Worm (Caenorhabditis elegans) whole organism, L1 larva: Measurements from ENCODE around the gene prp-3.

ENCODE experiments used
- C04F5.9 ChIP-seq: sonication (generic microtip); optimal IDR thresholded peaks from 2 replicates; lab custom pipeline; 2016; ENCODE audit warnings: missing genetic modification characterization, missing compliant biosample characterization
- C16A3.4 ChIP-seq: fragments of 150-350 bp; optimal IDR thresholded peaks from 2 replicates; lab custom pipeline; 2014; ENCODE audit warnings: missing biosample characterization, missing genetic modification characterization
- Y116A8C.19 ChIP-seq: sonication (generic microtip); optimal IDR thresholded peaks from 2 replicates; lab custom pipeline; 2016; ENCODE audit warnings: missing compliant biosample characterization, missing genetic modification characterization, borderline replicate concordance
- alr-1 ChIP-seq: fragments of 200-800 bp; sonication (Bioruptor generic); optimal IDR thresholded peaks from 2 replicates; lab custom pipeline; 2018; ENCODE audit warnings: borderline replicate concordance, mild to moderate bottlenecking, missing genetic modification characterization, missing compliant biosample characterization
- aly-2 ChIP-seq: fragments of 150-350 bp; optimal IDR thresholded peaks from 2 replicates; lab custom pipeline; 2014; ENCODE audit warnings: missing biosample characterization, missing genetic modification characterization
- ama-1 ChIP-seq: fragments of 150-350 bp; optimal IDR thresholded peaks from 2 replicates; lab custom pipeline; 2014
- ceh-63 ChIP-seq: fragments of 200-800 bp; sonication (Bioruptor generic); optimal IDR thresholded peaks from 2 replicates; lab custom pipeline; 2018; ENCODE audit warnings: mild to moderate bottlenecking, missing genetic modification characterization, missing compliant biosample characterization
- ceh-90 ChIP-seq: sonication (generic microtip); optimal IDR thresholded peaks from 2 replicates; lab custom pipeline; 2016; ENCODE audit warnings: missing genetic modification characterization, missing compliant biosample characterization
- dpl-1 ChIP-seq, 3 experiments: fragments of 150-350 bp in 2 of 3; sonication (generic microtip) in 1 of 3; optimal IDR thresholded peaks; 2 replicates each; lab custom pipeline; 2014 to 2017; ENCODE audit warnings: missing biosample characterization in 3 of 3, missing genetic modification characterization in 3 of 3, missing genetic modification reagents in 3 of 3
- dsc-1 ChIP-seq: sonication (generic microtip); optimal IDR thresholded peaks from 2 replicates; lab custom pipeline; 2016; ENCODE audit warnings: mild to moderate bottlenecking, missing genetic modification characterization, missing compliant biosample characterization
- efl-1 ChIP-seq, 4 experiments: fragments of 150-350 bp; optimal IDR thresholded peaks in 3 of 4; peaks in 1 of 4; 1 replicate in 1 of 4; 2 replicates in 3 of 4; lab custom pipeline; 2014; ENCODE audit warnings: missing biosample characterization in 2 of 4, missing genetic modification characterization in 2 of 4, missing genetic modification reagents in 2 of 4
- egl-27 ChIP-seq, 2 experiments: fragments of 150-350 bp in 1 of 2; sonication (generic microtip); optimal IDR thresholded peaks; 3 replicates each; lab custom pipeline; 2017 to 2018; ENCODE audit warnings: missing biosample characterization in 2 of 2, missing genetic modification characterization in 2 of 2, missing genetic modification reagents in 2 of 2
- elt-2 ChIP-seq: sonication (generic microtip); optimal IDR thresholded peaks from 2 replicates; lab custom pipeline; 2016; ENCODE audit warnings: missing genetic modification characterization, mild to moderate bottlenecking, inconsistent platforms, missing compliant biosample characterization, missing genetic modification reagents
- elt-3 ChIP-seq, 6 experiments: fragments of 150-350 bp in 1 of 6; sonication (generic microtip); optimal IDR thresholded peaks; 2 replicates each; lab custom pipeline; 2017 to 2018; ENCODE audit warnings: missing biosample characterization in 6 of 6, missing genetic modification characterization in 6 of 6, inconsistent platforms in 1 of 6
- ets-5 ChIP-seq: fragments of 200-800 bp; sonication (Bioruptor generic); IDR thresholded peaks from 2 replicates; pipeline ENCODE4 v1.3.6; 2022; ENCODE audit warnings: missing genetic modification characterization, missing compliant biosample characterization
- fkh-10 ChIP-seq: sonication (generic microtip); optimal IDR thresholded peaks from 2 replicates; lab custom pipeline; 2017; ENCODE audit warnings: missing biosample characterization, missing genetic modification reagents, missing genetic modification characterization
- fkh-4 ChIP-seq: sonication (generic microtip); optimal IDR thresholded peaks from 2 replicates; lab custom pipeline; 2016; ENCODE audit warnings: missing compliant biosample characterization, missing genetic modification characterization, borderline replicate concordance
- grh-1 ChIP-seq: fragments of 200-800 bp; sonication (Bioruptor generic); IDR thresholded peaks from 2 replicates; pipeline ENCODE4 v1.3.6; 2022; ENCODE audit warnings: missing genetic modification reagents, missing genetic modification characterization, missing compliant biosample characterization
- hlh-17 ChIP-seq: fragments of 200-800 bp; sonication (Bioruptor generic); optimal IDR thresholded peaks from 2 replicates; lab custom pipeline; 2018; ENCODE audit warnings: missing genetic modification characterization, mild to moderate bottlenecking, missing compliant biosample characterization, moderate library complexity, borderline replicate concordance
- hlh-4 ChIP-seq: sonication (generic microtip); optimal IDR thresholded peaks from 2 replicates; lab custom pipeline; 2016; ENCODE audit warnings: mild to moderate bottlenecking, missing genetic modification characterization, missing compliant biosample characterization
- hpl-2 ChIP-seq: fragments of 150-350 bp; optimal IDR thresholded peaks from 2 replicates; lab custom pipeline; 2014; ENCODE audit warnings: missing biosample characterization, missing genetic modification reagents, missing genetic modification characterization
- irx-1 ChIP-seq: sonication (generic microtip); optimal IDR thresholded peaks from 2 replicates; lab custom pipeline; 2016; ENCODE audit warnings: missing genetic modification characterization, missing compliant biosample characterization
- lin-13 ChIP-seq: fragments of 150-350 bp; optimal IDR thresholded peaks from 2 replicates; lab custom pipeline; 2014; ENCODE audit warnings: missing biosample characterization, missing genetic modification reagents, missing genetic modification characterization
- lir-3 ChIP-seq: sonication (generic microtip); optimal IDR thresholded peaks from 2 replicates; lab custom pipeline; 2016; ENCODE audit warnings: mild to moderate bottlenecking, missing genetic modification characterization, moderate library complexity, missing compliant biosample characterization; ENCODE audit not compliant: poor library complexity
- lsy-2 ChIP-seq, 2 experiments: fragments of 150-350 bp; optimal IDR thresholded peaks; 2 replicates each; lab custom pipeline; 2014; ENCODE audit warnings: missing biosample characterization in 2 of 2, missing genetic modification characterization in 2 of 2
- mab-9 ChIP-seq: fragments of 200-800 bp; sonication (Bioruptor generic); IDR thresholded peaks from 2 replicates; pipeline ENCODE4 v1.3.6; 2022; ENCODE audit warnings: missing genetic modification reagents, missing genetic modification characterization, missing compliant biosample characterization
- mdl-1 ChIP-seq, 2 experiments: fragments of 150-350 bp; optimal IDR thresholded peaks; 2 replicates each; lab custom pipeline; 2014 to 2017; ENCODE audit warnings: missing biosample characterization in 2 of 2, missing genetic modification characterization in 2 of 2, inconsistent platforms in 1 of 2
- mef-2 ChIP-seq: fragments of 150-350 bp; optimal IDR thresholded peaks from 2 replicates; lab custom pipeline; 2014; ENCODE audit warnings: missing biosample characterization, missing genetic modification characterization
- mep-1 ChIP-seq: fragments of 150-350 bp; optimal IDR thresholded peaks from 2 replicates; lab custom pipeline; 2014; ENCODE audit warnings: missing biosample characterization, missing genetic modification characterization
- nhr-11 ChIP-seq: fragments of 150-350 bp; optimal IDR thresholded peaks from 2 replicates; lab custom pipeline; 2014; ENCODE audit warnings: missing biosample characterization, missing genetic modification characterization
- nhr-12 ChIP-seq: sonication (generic microtip); optimal IDR thresholded peaks from 2 replicates; lab custom pipeline; 2017; ENCODE audit warnings: missing biosample characterization, missing genetic modification characterization
- nhr-20 ChIP-seq: sonication (generic microtip); optimal IDR thresholded peaks from 2 replicates; lab custom pipeline; 2016; ENCODE audit warnings: mild to moderate bottlenecking, missing genetic modification characterization, missing compliant biosample characterization
- nhr-237 ChIP-seq: fragments of 150-350 bp; optimal IDR thresholded peaks from 2 replicates; lab custom pipeline; 2014; ENCODE audit warnings: missing biosample characterization, missing genetic modification characterization
- nhr-28 ChIP-seq: fragments of 150-350 bp; optimal IDR thresholded peaks from 2 replicates; lab custom pipeline; 2014; ENCODE audit warnings: missing biosample characterization, missing genetic modification characterization
- nhr-71 ChIP-seq: sonication (generic microtip); optimal IDR thresholded peaks from 2 replicates; lab custom pipeline; 2016; ENCODE audit warnings: mild to moderate bottlenecking, missing genetic modification characterization, moderate library complexity, missing compliant biosample characterization
- nhr-76 ChIP-seq: sonication (generic microtip); optimal IDR thresholded peaks from 2 replicates; lab custom pipeline; 2017; ENCODE audit warnings: missing biosample characterization, missing genetic modification characterization
- nhr-77 ChIP-seq: fragments of 150-350 bp; optimal IDR thresholded peaks from 2 replicates; lab custom pipeline; 2014; ENCODE audit warnings: missing biosample characterization, missing genetic modification characterization
- nhr-85 ChIP-seq: sonication (generic microtip); peaks from one replicate; lab custom pipeline; 2016; ENCODE audit warnings: missing genetic modification characterization, inconsistent platforms, missing compliant biosample characterization
- nhr-90 ChIP-seq: sonication (generic microtip); optimal IDR thresholded peaks from 2 replicates; lab custom pipeline; 2016; ENCODE audit warnings: mild to moderate bottlenecking, missing genetic modification characterization, missing compliant biosample characterization; ENCODE audit not compliant: poor library complexity
- pax-3 ChIP-seq: fragments of 200-800 bp; sonication (Bioruptor generic); optimal IDR thresholded peaks from 2 replicates; lab custom pipeline; 2018; ENCODE audit warnings: mild to moderate bottlenecking, missing genetic modification characterization, moderate library complexity, missing compliant biosample characterization
- rnt-1 ChIP-seq: sonication (generic microtip); optimal IDR thresholded peaks from 2 replicates; lab custom pipeline; 2016; ENCODE audit warnings: mild to moderate bottlenecking, missing genetic modification characterization, moderate library complexity, missing compliant biosample characterization
- snpc-4 ChIP-seq: fragments of 150-350 bp; optimal IDR thresholded peaks from 2 replicates; lab custom pipeline; 2014; ENCODE audit warnings: missing biosample characterization, missing genetic modification characterization
- snu-23 ChIP-seq: sonication (generic microtip); optimal IDR thresholded peaks from 2 replicates; lab custom pipeline; 2016; ENCODE audit warnings: missing genetic modification characterization, missing compliant biosample characterization
- sox-4 ChIP-seq: sonication (generic microtip); optimal IDR thresholded peaks from 2 replicates; lab custom pipeline; 2016; ENCODE audit warnings: missing genetic modification characterization, missing compliant biosample characterization
- sptf-1 ChIP-seq: fragments of 150-350 bp; optimal IDR thresholded peaks from 2 replicates; lab custom pipeline; 2014; ENCODE audit warnings: missing biosample characterization, missing genetic modification characterization
- sup-37 ChIP-seq: fragments of 200-800 bp; sonication (Bioruptor generic); optimal IDR thresholded peaks from 2 replicates; lab custom pipeline; 2018; ENCODE audit warnings: mild to moderate bottlenecking, missing genetic modification characterization, missing compliant biosample characterization
- swsn-7 ChIP-seq: sonication (generic microtip); optimal IDR thresholded peaks from 2 replicates; lab custom pipeline; 2016; ENCODE audit warnings: missing genetic modification characterization, missing compliant biosample characterization
- unc-30 ChIP-seq: sonication (generic microtip); optimal IDR thresholded peaks from 2 replicates; lab custom pipeline; 2017; ENCODE audit warnings: missing biosample characterization, missing genetic modification characterization
- unc-62 ChIP-seq: fragments of 150-350 bp; optimal IDR thresholded peaks from 2 replicates; lab custom pipeline; 2014; ENCODE audit warnings: missing biosample characterization, missing genetic modification reagents, missing genetic modification characterization
- xbp-1 ChIP-seq: sonication (generic microtip); optimal IDR thresholded peaks from 2 replicates; lab custom pipeline; 2016; ENCODE audit warnings: missing genetic modification characterization, missing compliant biosample characterization
- zip-4 ChIP-seq: fragments of 200-800 bp; sonication (Bioruptor generic); optimal IDR thresholded peaks from 2 replicates; lab custom pipeline; 2018; ENCODE audit warnings: mild to moderate bottlenecking, missing genetic modification characterization, moderate library complexity, missing compliant biosample characterization
- ztf-11 ChIP-seq, 2 experiments: sonication (generic microtip); optimal IDR thresholded peaks; 2 replicates each; lab custom pipeline; 2016 to 2017; ENCODE audit warnings: missing genetic modification characterization in 2 of 2, missing biosample characterization in 1 of 2, missing compliant biosample characterization in 1 of 2
- ztf-4 ChIP-seq: fragments of 150-350 bp; optimal IDR thresholded peaks from 2 replicates; lab custom pipeline; 2014; ENCODE audit warnings: missing biosample characterization, missing genetic modification characterization

prp-3 gene

ce11 chrIII:10398919-10399318, 28.9 kb downstream of the prp-3 start (continued):
- TF ChIP-seq unc-62, result no peak
- TF ChIP-seq elt-2 (tag; lab: Kevin White, UChicago), result no peak
- peak in 1 of 2 experiments; percentile 58 for TF ChIP-seq lsy-2 (tag; optimal IDR thresholded peaks at IDR 0.05; lab: Kevin White, UChicago)
- TF ChIP-seq fkh-10 (GFP tag; lab: Kevin White, UChicago), result peak; percentile 29
- TF ChIP-seq swsn-7 (tag; lab: Kevin White, UChicago), result no peak
- TF ChIP-seq nhr-71, result peak; percentile 35
- TF ChIP-seq snpc-4 (tag; lab: Kevin White, UChicago), result no peak
- peak; percentile 24 for TF ChIP-seq snu-23 (GFP tag; lab: Kevin White, UChicago)
- no peak for TF ChIP-seq ets-5
- TF ChIP-seq nhr-11 (tag; lab: Kevin White, UChicago), result no peak
- no peak for TF ChIP-seq egl-27 (tag; optimal IDR thresholded peaks at IDR 0.05; lab: Kevin White, UChicago)
- TF ChIP-seq aly-2 (tag; lab: Kevin White, UChicago), result no peak
- TF ChIP-seq Y116A8C.19, result no peak
- no peak for TF ChIP-seq mab-9 (GFP tag; lab: Robert Waterston, UW)
- TF ChIP-seq irx-1 (tag; lab: Kevin White, UChicago), result no peak
- no peak for TF ChIP-seq nhr-28 (tag; lab: Kevin White, UChicago)
- no peak for TF ChIP-seq nhr-77
- no peak for TF ChIP-seq ceh-90 (tag; lab: Kevin White, UChicago)
- no peak for TF ChIP-seq nhr-76
- TF ChIP-seq sptf-1 (tag; lab: Kevin White, UChicago), result no peak
- TF ChIP-seq nhr-237 (tag; lab: Kevin White, UChicago), result no peak
- no peak for TF ChIP-seq nhr-90 (tag; lab: Kevin White, UChicago)
- TF ChIP-seq C04F5.9 (tag; lab: Kevin White, UChicago), result no peak
- no peak for TF ChIP-seq nhr-12
- no peak for TF ChIP-seq pax-3 (tag; lab: Kevin White, UChicago)
- TF ChIP-seq mep-1, result no peak
- no peak for TF ChIP-seq rnt-1
- TF ChIP-seq fkh-4 (tag; lab: Kevin White, UChicago), result no peak
- TF ChIP-seq sup-37 (GFP tag; lab: Kevin White, UChicago), result no peak
- TF ChIP-seq unc-30 (tag; lab: Kevin White, UChicago), result no peak
- TF ChIP-seq lin-13 (GFP tag; lab: Kevin White, UChicago), result no peak
- TF ChIP-seq efl-1 (optimal IDR thresholded peaks at IDR 0.05; lab: Kevin White, UChicago), result peak; percentile 15 to 35
- no peak for TF ChIP-seq efl-1 (GFP tag; optimal IDR thresholded peaks at IDR 0.05 in 1 of 2; lab: Kevin White, UChicago)
- TF ChIP-seq dsc-1 (tag; lab: Kevin White, UChicago), result no peak
- no peak for TF ChIP-seq lir-3 (tag; lab: Kevin White, UChicago)
- TF ChIP-seq mdl-1 (tag; optimal IDR thresholded peaks at IDR 0.05; lab: Kevin White, UChicago), result no peak
- no peak for TF ChIP-seq C16A3.4 (tag; lab: Kevin White, UChicago)
- TF ChIP-seq alr-1, result no peak
- TF ChIP-seq sox-4 (tag; lab: Kevin White, UChicago), result no peak
- no peak for TF ChIP-seq hlh-17 (GFP tag; lab: Kevin White, UChicago)
- TF ChIP-seq ceh-63, result no peak
- no peak for TF ChIP-seq ama-1 (lab: Kevin White, UChicago)
- TF ChIP-seq nhr-20 (tag; lab: Kevin White, UChicago), result no peak
- no peak for TF ChIP-seq zip-4 (GFP tag; lab: Kevin White, UChicago)
- TF ChIP-seq elt-3 (tag; optimal IDR thresholded peaks at IDR 0.05; lab: Kevin White, UChicago), result no peak
- TF ChIP-seq ztf-4 (tag; lab: Kevin White, UChicago), result no peak
- no peak for TF ChIP-seq mef-2
- TF ChIP-seq grh-1 (GFP tag; lab: Robert Waterston, UW), result no peak
- TF ChIP-seq ztf-11 (tag; optimal IDR thresholded peaks at IDR 0.05; lab: Kevin White, UChicago), result no peak
- peak in 1 of 3 experiments; percentile 49 for TF ChIP-seq dpl-1 (GFP tag; optimal IDR thresholded peaks at IDR 0.05; lab: Kevin White, UChicago)
- no peak for TF ChIP-seq hpl-2
- TF ChIP-seq xbp-1, result no peak
- no peak for TF ChIP-seq nhr-85 (tag; lab: Kevin White, UChicago)
- no peak for TF ChIP-seq hlh-4
